Worm (Caenorhabditis elegans) whole organism, L4 larva: ENCODE results near the gene gldi-8.
A peak's percentile ranks its signal among the peaks of the same experiment; 100 is the strongest.

Experiments used
- D1046.2 ChIP-seq: fragments of 200-800 bp; sonication (Bioruptor generic); IDR thresholded peaks from 2 replicates; pipeline ENCODE4 v1.3.6; 2022; ENCODE audit warnings: missing genetic modification characterization, missing compliant biosample characterization
- F10B5.3 ChIP-seq: sonication (generic microtip); optimal IDR thresholded peaks from 2 replicates; lab custom pipeline; 2016; ENCODE audit warnings: mild to moderate bottlenecking, missing genetic modification characterization, missing compliant biosample characterization
- F37D6.2 ChIP-seq: sonication (generic microtip); optimal IDR thresholded peaks from 2 replicates; lab custom pipeline; 2016; ENCODE audit warnings: mild to moderate bottlenecking, missing genetic modification characterization, missing compliant biosample characterization
- T20F7.1 ChIP-seq: fragments of 200-800 bp; sonication (Bioruptor generic); optimal IDR thresholded peaks from 2 replicates; lab custom pipeline; 2018; ENCODE audit warnings: mild to moderate bottlenecking, missing genetic modification characterization, missing compliant biosample characterization
- T26A8.4 ChIP-seq: fragments of 200-800 bp; sonication (Bioruptor generic); IDR thresholded peaks from 2 replicates; pipeline ENCODE4 v1.3.6; 2022; ENCODE audit warnings: missing genetic modification characterization, missing compliant biosample characterization
- Y48G9A.11 ChIP-seq: fragments of 200-800 bp; sonication (Bioruptor generic); IDR thresholded peaks from 2 replicates; pipeline ENCODE4 v1.3.6; 2022; ENCODE audit warnings: missing genetic modification reagents, missing genetic modification characterization, missing compliant biosample characterization
- Y5F2A.4 ChIP-seq: fragments of 200-800 bp; sonication (Bioruptor generic); optimal IDR thresholded peaks from 2 replicates; lab custom pipeline; 2018; ENCODE audit warnings: mild to moderate bottlenecking, missing genetic modification characterization, missing compliant biosample characterization
- aly-2 ChIP-seq: sonication (generic microtip); optimal IDR thresholded peaks from 2 replicates; lab custom pipeline; 2018; ENCODE audit warnings: missing biosample characterization, missing genetic modification characterization
- arid-1 ChIP-seq: fragments of 200-800 bp; sonication (Bioruptor generic); conservative IDR thresholded peaks from 2 replicates; pipeline ENCODE4 v1.3.6; 2022; ENCODE audit warnings: missing genetic modification reagents, missing genetic modification characterization, missing compliant biosample characterization
- ceh-20 ChIP-seq: fragments of 200-800 bp; sonication (Bioruptor generic); IDR thresholded peaks from 2 replicates; pipeline ENCODE4 v1.3.6; 2022; ENCODE audit warnings: missing genetic modification reagents, missing genetic modification characterization, missing compliant biosample characterization
- ceh-44 ChIP-seq: fragments of 200-800 bp; sonication (Bioruptor generic); IDR thresholded peaks from 2 replicates; pipeline ENCODE4 v1.3.6; 2022; ENCODE audit warnings: missing genetic modification reagents, missing genetic modification characterization, missing compliant biosample characterization
- cey-2 ChIP-seq: sonication (generic microtip); optimal IDR thresholded peaks from 3 replicates; lab custom pipeline; 2017; ENCODE audit warnings: missing genetic modification characterization, mild to moderate bottlenecking, missing compliant biosample characterization, antibody characterized with exemption, borderline replicate concordance; ENCODE audit not compliant: insufficient read depth
- daf-16 ChIP-seq, 3 experiments: sonication (generic microtip); optimal IDR thresholded peaks; 2 replicates each; lab custom pipeline; 2016 to 2017; ENCODE audit warnings: missing genetic modification characterization in 3 of 3, missing genetic modification reagents in 3 of 3, mild to moderate bottlenecking in 2 of 3, missing compliant biosample characterization in 2 of 3, missing biosample characterization in 1 of 3, moderate library complexity in 1 of 3
- dmd-9 ChIP-seq: fragments of 200-800 bp; sonication (Bioruptor generic); IDR thresholded peaks from 2 replicates; pipeline ENCODE4 v1.3.6; 2022; ENCODE audit warnings: missing genetic modification reagents, missing genetic modification characterization, missing compliant biosample characterization
- dpl-1 ChIP-seq: fragments of 150-350 bp; optimal IDR thresholded peaks from 2 replicates; lab custom pipeline; 2014; ENCODE audit warnings: missing biosample characterization, missing genetic modification reagents, missing genetic modification characterization
- duxl-1 ChIP-seq: sonication (generic microtip); optimal IDR thresholded peaks from 2 replicates; lab custom pipeline; 2016; ENCODE audit warnings: mild to moderate bottlenecking, missing genetic modification characterization, moderate library complexity, missing compliant biosample characterization; ENCODE audit not compliant: poor library complexity
- egl-43 ChIP-seq: fragments of 200-800 bp; sonication (Bioruptor generic); IDR thresholded peaks from 2 replicates; pipeline ENCODE4 v1.3.6; 2022; ENCODE audit warnings: missing genetic modification reagents, missing genetic modification characterization, missing compliant biosample characterization
- hif-1 ChIP-seq, 2 experiments: sonication (generic microtip); optimal IDR thresholded peaks; 2 replicates each; lab custom pipeline; 2016 to 2017; ENCODE audit warnings: missing compliant biosample characterization in 2 of 2, missing genetic modification characterization in 2 of 2, missing genetic modification reagents in 2 of 2, missing genotype in 2 of 2, mild to moderate bottlenecking in 1 of 2
- hmg-1.1 ChIP-seq: fragments of 200-800 bp; sonication (Bioruptor generic); IDR thresholded peaks from 2 replicates; pipeline ENCODE4 v1.3.6; 2022; ENCODE audit warnings: missing genetic modification reagents, missing genetic modification characterization, missing compliant biosample characterization
- jun-1 ChIP-seq: fragments of 150-350 bp; optimal IDR thresholded peaks from 2 replicates; lab custom pipeline; 2014; ENCODE audit warnings: missing biosample characterization, missing genetic modification reagents, missing genetic modification characterization
- lim-7 ChIP-seq: fragments of 200-800 bp; sonication (Bioruptor generic); IDR thresholded peaks from 2 replicates; pipeline ENCODE4 v1.3.6; 2022; ENCODE audit warnings: missing genetic modification characterization, missing compliant biosample characterization
- lin-1 ChIP-seq: fragments of 200-800 bp; sonication (Bioruptor generic); IDR thresholded peaks from 2 replicates; pipeline ENCODE4 v1.3.6; 2022; ENCODE audit warnings: missing genetic modification reagents, missing genetic modification characterization, missing compliant biosample characterization
- lin-15B ChIP-seq: fragments of 150-350 bp; sonication (generic microtip); optimal IDR thresholded peaks from 3 replicates; lab custom pipeline; 2014; ENCODE audit warnings: missing biosample characterization, missing genetic modification characterization
- lin-39 ChIP-seq: fragments of 150-350 bp; optimal IDR thresholded peaks from 2 replicates; lab custom pipeline; 2014; ENCODE audit warnings: missing biosample characterization, missing genetic modification reagents, missing genetic modification characterization
- lir-3 ChIP-seq: sonication (generic microtip); optimal IDR thresholded peaks from 2 replicates; lab custom pipeline; 2016; ENCODE audit warnings: mild to moderate bottlenecking, missing genetic modification characterization, missing compliant biosample characterization
- madf-5 ChIP-seq, 2 experiments: fragments of 200-800 bp; sonication (Bioruptor generic); IDR thresholded peaks; 2 replicates each; pipeline ENCODE4 v1.3.6; 2022; ENCODE audit warnings: missing compliant biosample characterization in 2 of 2, missing genetic modification characterization in 2 of 2
- mep-1 ChIP-seq: fragments of 150-350 bp; sonication (generic microtip); optimal IDR thresholded peaks from 3 replicates; lab custom pipeline; 2014; ENCODE audit warnings: missing biosample characterization, missing genetic modification characterization
- mxl-3 ChIP-seq: fragments of 200-800 bp; sonication (Bioruptor generic); optimal IDR thresholded peaks from 2 replicates; lab custom pipeline; 2018; ENCODE audit warnings: mild to moderate bottlenecking, missing genetic modification characterization, missing compliant biosample characterization
- nhr-10 ChIP-seq: fragments of 150-350 bp; optimal IDR thresholded peaks from 2 replicates; lab custom pipeline; 2014; ENCODE audit warnings: missing biosample characterization, missing genetic modification characterization
- nhr-41 ChIP-seq: fragments of 200-800 bp; sonication (Bioruptor generic); IDR thresholded peaks from 2 replicates; pipeline ENCODE4 v1.3.6; 2022; ENCODE audit warnings: missing genetic modification reagents, missing genetic modification characterization, missing compliant biosample characterization
- nhr-42 ChIP-seq: fragments of 200-800 bp; sonication (Bioruptor generic); IDR thresholded peaks from 2 replicates; pipeline ENCODE4 v1.3.6; 2022; ENCODE audit warnings: missing genetic modification characterization, missing compliant biosample characterization
- nhr-48 ChIP-seq: sonication (generic microtip); optimal IDR thresholded peaks from 2 replicates; lab custom pipeline; 2016; ENCODE audit warnings: mild to moderate bottlenecking, missing genetic modification characterization, missing compliant biosample characterization
- nhr-6 ChIP-seq: fragments of 150-350 bp; optimal IDR thresholded peaks from 2 replicates; lab custom pipeline; 2014; ENCODE audit warnings: missing biosample characterization, missing genetic modification characterization
- pha-4 ChIP-seq, 2 experiments: fragments of 150-350 bp in 1 of 2; fragments of 200-800 bp in 1 of 2; sonication (Bioruptor generic) in 1 of 2; IDR thresholded peaks in 1 of 2; optimal IDR thresholded peaks in 1 of 2; 2 replicates each; pipeline versions ENCODE4 v1.3.6 to Lab custom; 2014 to 2022; ENCODE audit warnings: missing genetic modification characterization in 2 of 2, missing genetic modification reagents in 2 of 2, missing biosample characterization in 1 of 2, missing compliant biosample characterization in 1 of 2
- php-3 ChIP-seq: fragments of 200-800 bp; sonication (Bioruptor generic); IDR thresholded peaks from 2 replicates; pipeline ENCODE4 v1.3.6; 2022; ENCODE audit warnings: missing genetic modification reagents, missing genetic modification characterization, missing compliant biosample characterization
- pqm-1 ChIP-seq: sonication (generic microtip); optimal IDR thresholded peaks from 2 replicates; lab custom pipeline; 2017; ENCODE audit warnings: missing biosample characterization, missing genetic modification characterization
- rbr-2 ChIP-seq: sonication (generic microtip); optimal IDR thresholded peaks from 2 replicates; lab custom pipeline; 2016; ENCODE audit warnings: missing genotype, missing genetic modification characterization, missing compliant biosample characterization
- saeg-2 ChIP-seq: fragments of 200-800 bp; sonication (Bioruptor generic); IDR thresholded peaks from 2 replicates; pipeline ENCODE4 v1.3.6; 2022; ENCODE audit warnings: missing genetic modification reagents, missing genetic modification characterization, missing compliant biosample characterization
- skn-1 ChIP-seq: fragments of 150-350 bp; optimal IDR thresholded peaks from 2 replicates; lab custom pipeline; 2014; ENCODE audit warnings: missing biosample characterization, missing genetic modification characterization
- snpc-4 ChIP-seq: fragments of 150-350 bp; optimal IDR thresholded peaks from 2 replicates; lab custom pipeline; 2014; ENCODE audit warnings: missing biosample characterization, missing genetic modification characterization
- spr-1 ChIP-seq: sonication (generic microtip); optimal IDR thresholded peaks from 2 replicates; lab custom pipeline; 2016; ENCODE audit warnings: mild to moderate bottlenecking, missing genetic modification characterization, missing compliant biosample characterization
- spr-3 ChIP-seq: fragments of 200-800 bp; sonication (Bioruptor generic); optimal IDR thresholded peaks from 2 replicates; lab custom pipeline; 2018; ENCODE audit warnings: mild to moderate bottlenecking, missing genetic modification characterization, missing compliant biosample characterization
- tag-97 ChIP-seq: fragments of 200-800 bp; sonication (Bioruptor generic); IDR thresholded peaks from 2 replicates; pipeline ENCODE4 v1.3.6; 2022; ENCODE audit warnings: missing genetic modification characterization, missing compliant biosample characterization
- unc-130 ChIP-seq: sonication (generic microtip); optimal IDR thresholded peaks from 2 replicates; lab custom pipeline; 2016; ENCODE audit warnings: missing genetic modification reagents, missing genetic modification characterization, missing compliant biosample characterization
- vab-7 ChIP-seq: fragments of 200-800 bp; sonication (Bioruptor generic); IDR thresholded peaks from 2 replicates; pipeline ENCODE4 v1.3.6; 2022; ENCODE audit warnings: missing genetic modification reagents, missing genetic modification characterization, missing compliant biosample characterization
- zag-1 ChIP-seq: fragments of 150-350 bp; optimal IDR thresholded peaks from 2 replicates; lab custom pipeline; 2014; ENCODE audit warnings: missing biosample characterization, missing genetic modification characterization
- zfp-3 ChIP-seq: fragments of 200-800 bp; sonication (Bioruptor generic); conservative IDR thresholded peaks from 2 replicates; pipeline ENCODE4 v1.3.6; 2022; ENCODE audit warnings: missing genetic modification reagents, missing genetic modification characterization, missing compliant biosample characterization
- zip-2 ChIP-seq: fragments of 150-350 bp; optimal IDR thresholded peaks from 2 replicates; lab custom pipeline; 2014; ENCODE audit warnings: missing biosample characterization, missing genetic modification characterization

Gene gldi-8

ce11 chrIII:12612519-12612935, 13.0 kb upstream of the gldi-8 start (continued):
- TF ChIP-seq unc-130 (GFP tag; lab: Kevin White, UChicago): peak; percentile 25
- peak; percentile 83 for TF ChIP-seq nhr-41 (GFP tag; lab: Robert Waterston, UW)
- TF ChIP-seq mep-1 (tag; lab: Kevin White, UChicago): peak; percentile 98
- TF ChIP-seq spr-3 (GFP tag; lab: Kevin White, UChicago): peak; percentile 52
- 0 out of 2 replicates have a peak, but pooled peaks have one; percentile 19 for TF ChIP-seq ceh-44
- TF ChIP-seq lin-39 (tag; lab: Kevin White, UChicago): peak; percentile 60
- TF ChIP-seq vab-7 (GFP tag; lab: Robert Waterston, UW): peak; percentile 47
- TF ChIP-seq zfp-3 (GFP tag; lab: Robert Waterston, UW): peak; percentile 93
- peak; percentile 96 for TF ChIP-seq jun-1
- TF ChIP-seq dpl-1 (GFP tag; lab: Kevin White, UChicago): peak; percentile 80
- TF ChIP-seq snpc-4 (tag; lab: Kevin White, UChicago): peak; percentile 43
- peak; percentile 75 for TF ChIP-seq F10B5.3
- TF ChIP-seq spr-1 (tag; lab: Kevin White, UChicago): peak; percentile 85
- TF ChIP-seq mxl-3 (GFP tag; lab: Kevin White, UChicago): peak; percentile 95
- TF ChIP-seq aly-2: no peak
- TF ChIP-seq hif-1 (tag; optimal IDR thresholded peaks at IDR 0.05; lab: Kevin White, UChicago): peak; percentile 61 to 86
- no peak for TF ChIP-seq lin-15B
- 0 out of 2 replicates have a peak, but pooled peaks have one; percentile 53 for TF ChIP-seq D1046.2 (GFP tag; lab: Robert Waterston, UW)
- TF ChIP-seq tag-97 (GFP tag; lab: Robert Waterston, UW): no peak
- peak; percentile 85 for TF ChIP-seq cey-2 (tag; lab: Kevin White, UChicago)
- peak; percentile 90 for TF ChIP-seq zag-1 (tag; lab: Kevin White, UChicago)
- TF ChIP-seq egl-43 (GFP tag; lab: Robert Waterston, UW): peak; percentile 88
- no peak for TF ChIP-seq madf-5 (GFP tag; IDR thresholded peaks at IDR 0.05; lab: Robert Waterston, UW)
- TF ChIP-seq php-3 (GFP tag; lab: Robert Waterston, UW): peak; percentile 82
- TF ChIP-seq arid-1 (GFP tag; lab: Robert Waterston, UW): peak; percentile 88
- peak; percentile 86 for TF ChIP-seq T20F7.1
- peak; percentile 90 for TF ChIP-seq nhr-42 (GFP tag; lab: Robert Waterston, UW)
- peak; percentile 75 for TF ChIP-seq duxl-1 (tag; lab: Kevin White, UChicago)
- 0 out of 2 replicates have a peak, but pooled peaks have one; percentile 32 for TF ChIP-seq lim-7 (GFP tag; lab: Robert Waterston, UW)
- TF ChIP-seq nhr-6 (tag; lab: Kevin White, UChicago): peak; percentile 98
- peak; percentile 84 for TF ChIP-seq skn-1 (tag; lab: Kevin White, UChicago)
- TF ChIP-seq nhr-10 (tag; lab: Kevin White, UChicago): peak; percentile 98
- TF ChIP-seq lin-1: peak; percentile 96
- no peak for TF ChIP-seq Y48G9A.11 (GFP tag; lab: Robert Waterston, UW)
- peak; percentile 98 for TF ChIP-seq rbr-2 (tag; lab: Kevin White, UChicago)
- TF ChIP-seq Y5F2A.4 (GFP tag; lab: Kevin White, UChicago): peak; percentile 84
- TF ChIP-seq F37D6.2 (tag; lab: Kevin White, UChicago): peak; percentile 96

ce11 chrIII:12611414-12611813, 11.9 kb upstream of the gldi-8 start:
- TF ChIP-seq pqm-1: no peak
- no peak for TF ChIP-seq nhr-48
- no peak for TF ChIP-seq zfp-3 (GFP tag; lab: Robert Waterston, UW)
- TF ChIP-seq daf-16 (GFP tag; optimal IDR thresholded peaks at IDR 0.05; lab: Kevin White, UChicago): no peak
- TF ChIP-seq daf-16 (tag; optimal IDR thresholded peaks at IDR 0.05; lab: Kevin White, UChicago): no peak
- no peak for TF ChIP-seq lin-39 (tag; lab: Kevin White, UChicago)
- no peak for TF ChIP-seq saeg-2 (GFP tag; lab: Robert Waterston, UW)
- TF ChIP-seq zip-2 (tag; lab: Kevin White, UChicago): no peak
- no peak for TF ChIP-seq ceh-20
- no peak for TF ChIP-seq lir-3
- no peak for TF ChIP-seq mep-1 (tag; lab: Kevin White, UChicago)
- no peak for TF ChIP-seq vab-7 (GFP tag; lab: Robert Waterston, UW)
- TF ChIP-seq cey-2 (tag; lab: Kevin White, UChicago): no peak
- TF ChIP-seq dmd-9: no peak
- no peak for TF ChIP-seq F37D6.2 (tag; lab: Kevin White, UChicago)
- no peak for TF ChIP-seq pha-4 (GFP tag; IDR thresholded peaks at IDR 0.05; lab: Robert Waterston, UW)
- TF ChIP-seq pha-4 (tag; optimal IDR thresholded peaks at IDR 0.05; lab: Kevin White, UChicago): no peak
- TF ChIP-seq T26A8.4 (GFP tag; lab: Robert Waterston, UW): no peak
- no peak for TF ChIP-seq hmg-1.1 (GFP tag; lab: Robert Waterston, UW)
